Worm (Caenorhabditis elegans): ENCODE data around the gene C02G6.3.

C02G6.3 gene

ce11 chrV:5869227-5869626 is 10.9 kb upstream of the C02G6.3 start, which contains the start of gene F26F12.4:
Gene F26F12.4 (minus strand): TSS chrV:5869327.
- TF ChIP-seq ets-7 (tag; optimal IDR thresholded peaks at IDR 0.05) (no peak), aly-1 (tag; optimal IDR thresholded peaks at IDR 0.05) (no peak), tbx-37 (GFP tag; conservative IDR thresholded peaks at IDR 0.05) (no peak), hmbx-1 (tag; optimal IDR thresholded peaks at IDR 0.05) (no peak), F13C5.2 (tag; optimal IDR thresholded peaks at IDR 0.05) (no peak), ceh-36 (tag; optimal IDR thresholded peaks at IDR 0.05) (no peak), tra-4 (tag; optimal IDR thresholded peaks at IDR 0.05) (no peak), ama-1 (optimal IDR thresholded peaks at IDR 0.05) (no peak), hmg-4 (GFP tag; optimal IDR thresholded peaks at IDR 0.05) (no peak)

ce11 chrV:5871759-5872158 is 8.4 kb upstream of the C02G6.3 start, which contains the start of gene C02G6.2:
Gene C02G6.2 (plus strand): TSS chrV:5872059.
- no peak for TF ChIP-seq aly-1 (tag; optimal IDR thresholded peaks at IDR 0.05)
- TF ChIP-seq scrt-1 (GFP tag; IDR thresholded peaks at IDR 0.05) = no peak
- no peak for TF ChIP-seq tbx-37 (GFP tag; conservative IDR thresholded peaks at IDR 0.05)
- no peak for TF ChIP-seq F13C5.2 (tag; optimal IDR thresholded peaks at IDR 0.05)
- TF ChIP-seq flt-1 (GFP tag; IDR thresholded peaks at IDR 0.05) = no peak
- TF ChIP-seq ama-1 (optimal IDR thresholded peaks at IDR 0.05) = no peak
- no peak for TF ChIP-seq hnd-1 (tag; optimal IDR thresholded peaks at IDR 0.05)
- TF ChIP-seq sea-1 (GFP tag; conservative IDR thresholded peaks at IDR 0.05) = no peak
- TF ChIP-seq ets-7 (tag; optimal IDR thresholded peaks at IDR 0.05) = no peak
- no peak for TF ChIP-seq hmbx-1 (tag; optimal IDR thresholded peaks at IDR 0.05)
- no peak for TF ChIP-seq ceh-36 (tag; optimal IDR thresholded peaks at IDR 0.05)
- no peak for TF ChIP-seq B0310.2 (tag; optimal IDR thresholded peaks at IDR 0.05)
- no peak for TF ChIP-seq hmg-4 (GFP tag; optimal IDR thresholded peaks at IDR 0.05)
- no peak for TF ChIP-seq tra-4 (tag; optimal IDR thresholded peaks at IDR 0.05)

- TF ChIP-seq ceh-13 (GFP tag; optimal IDR thresholded peaks at IDR 0.05) (no peak), hmg-4 (GFP tag; optimal IDR thresholded peaks at IDR 0.05) (no peak), hnd-1 (tag; optimal IDR thresholded peaks at IDR 0.05) (no peak), tra-4 (tag; optimal IDR thresholded peaks at IDR 0.05) (no peak)
Observed at ce11 chrV:5876966-5877365, 3.2 kb upstream of the C02G6.3 start.

DNA sequence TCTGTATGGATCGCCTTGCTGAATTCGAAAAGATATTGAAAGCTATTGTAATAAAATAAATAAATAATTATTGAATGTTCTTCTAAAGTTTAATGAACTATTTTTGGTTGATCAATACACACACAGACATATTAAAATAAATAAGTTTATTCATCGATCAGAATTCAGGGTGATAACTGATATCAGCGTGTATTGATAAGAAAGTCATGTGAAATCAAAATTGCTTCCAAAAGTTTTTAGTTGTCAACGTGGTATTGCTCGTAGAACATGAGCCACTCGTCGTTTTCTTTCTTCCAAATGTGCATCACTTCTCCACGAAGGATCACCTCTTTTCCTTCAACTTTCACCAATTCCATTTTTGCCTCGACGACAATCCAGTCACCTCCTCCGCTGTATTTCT is 2.3 kb downstream of the C02G6.3 start:
- TF ChIP-seq ceh-13 (GFP tag; optimal IDR thresholded peaks at IDR 0.05) (no peak), hmbx-1 (tag; optimal IDR thresholded peaks at IDR 0.05) (no peak), flt-1 (GFP tag; IDR thresholded peaks at IDR 0.05) (no peak), hmg-4 (GFP tag; optimal IDR thresholded peaks at IDR 0.05) (no peak)

- TF ChIP-seq hmbx-1 (tag; optimal IDR thresholded peaks at IDR 0.05) (no peak), tra-4 (tag; optimal IDR thresholded peaks at IDR 0.05) (no peak), tbx-37 (GFP tag; conservative IDR thresholded peaks at IDR 0.05) (no peak), hnd-1 (tag; optimal IDR thresholded peaks at IDR 0.05) (no peak), hmg-4 (GFP tag; optimal IDR thresholded peaks at IDR 0.05) (no peak)
Observed at ce11 chrV:5883735-5884134, 3.6 kb downstream of the C02G6.3 start, which contains the start of gene C04E6.8. Gene C04E6.8 (minus strand): TSS chrV:5883835.

DNA sequence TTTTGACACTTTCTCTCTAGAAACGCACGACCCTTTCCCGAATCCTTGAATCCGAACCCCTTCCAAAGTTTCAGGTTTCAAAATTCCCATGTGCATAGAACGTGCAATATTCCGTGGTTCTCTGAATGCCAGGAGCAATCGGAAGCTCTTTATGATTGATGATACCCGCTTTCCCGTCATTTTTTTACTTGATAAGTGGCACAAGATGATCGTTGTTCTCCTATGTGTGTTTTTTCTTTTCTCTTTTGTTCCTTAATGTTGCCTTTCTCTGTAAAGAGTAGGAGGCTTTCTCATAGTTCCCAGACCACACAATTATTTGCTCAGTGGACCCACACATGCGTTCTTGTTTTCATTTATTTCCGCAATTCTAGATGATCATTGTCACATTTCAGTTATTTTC is 8.7 kb downstream of the C02G6.3 start:
- no peak for TF ChIP-seq pes-1 (GFP tag; IDR thresholded peaks at IDR 0.05)
- no peak for TF ChIP-seq ama-1 (optimal IDR thresholded peaks at IDR 0.05)
- no peak for TF ChIP-seq ceh-13 (GFP tag; optimal IDR thresholded peaks at IDR 0.05)
- no peak for TF ChIP-seq ceh-36 (tag; optimal IDR thresholded peaks at IDR 0.05)
- no peak for TF ChIP-seq sea-1 (GFP tag; conservative IDR thresholded peaks at IDR 0.05)
- TF ChIP-seq hmbx-1 (tag; optimal IDR thresholded peaks at IDR 0.05) = no peak
- no peak for TF ChIP-seq tbx-11 (GFP tag; IDR thresholded peaks at IDR 0.05)
- no peak for TF ChIP-seq B0310.2 (tag; optimal IDR thresholded peaks at IDR 0.05)
- no peak for TF ChIP-seq scrt-1 (GFP tag; IDR thresholded peaks at IDR 0.05)
- no peak for TF ChIP-seq flt-1 (GFP tag; IDR thresholded peaks at IDR 0.05)
- no peak for TF ChIP-seq hmg-4 (GFP tag; optimal IDR thresholded peaks at IDR 0.05)
- TF ChIP-seq hnd-1 (tag; optimal IDR thresholded peaks at IDR 0.05) = no peak
- TF ChIP-seq tra-4 (tag; optimal IDR thresholded peaks at IDR 0.05) = no peak
- TF ChIP-seq aly-1 (tag; optimal IDR thresholded peaks at IDR 0.05) = no peak
- TF ChIP-seq tbx-37 (GFP tag; conservative IDR thresholded peaks at IDR 0.05) = no peak
- TF ChIP-seq ets-7 (tag; optimal IDR thresholded peaks at IDR 0.05) = no peak
- TF ChIP-seq F13C5.2 (tag; optimal IDR thresholded peaks at IDR 0.05) = no peak

ce11 chrV:5891204-5891603 is 11.0 kb downstream of the C02G6.3 start:
- TF ChIP-seq aly-1 (tag; optimal IDR thresholded peaks at IDR 0.05) (no peak), scrt-1 (GFP tag; IDR thresholded peaks at IDR 0.05) (no peak), F13C5.2 (tag; optimal IDR thresholded peaks at IDR 0.05) (no peak), ama-1 (optimal IDR thresholded peaks at IDR 0.05) (no peak), tbx-11 (GFP tag; IDR thresholded peaks at IDR 0.05) (no peak), ceh-36 (tag; optimal IDR thresholded peaks at IDR 0.05) (no peak)

ce11 chrV:5893015-5893414 is 12.9 kb downstream of the C02G6.3 start, which contains the start of gene C04E6.7:
Gene C04E6.7 (plus strand): TSS chrV:5893315.
- TF ChIP-seq ceh-36 (tag; optimal IDR thresholded peaks at IDR 0.05) (no peak), F13C5.2 (tag; optimal IDR thresholded peaks at IDR 0.05) (no peak), tbx-11 (GFP tag; IDR thresholded peaks at IDR 0.05) (no peak), aly-1 (tag; optimal IDR thresholded peaks at IDR 0.05) (no peak), pes-1 (GFP tag; IDR thresholded peaks at IDR 0.05) (no peak), tra-4 (tag; optimal IDR thresholded peaks at IDR 0.05) (no peak), scrt-1 (GFP tag; IDR thresholded peaks at IDR 0.05) (no peak), hnd-1 (tag; optimal IDR thresholded peaks at IDR 0.05) (no peak), ets-7 (tag; optimal IDR thresholded peaks at IDR 0.05) (no peak), sea-1 (GFP tag; conservative IDR thresholded peaks at IDR 0.05) (no peak), hmg-4 (GFP tag; optimal IDR thresholded peaks at IDR 0.05) (no peak), tbx-37 (GFP tag; conservative IDR thresholded peaks at IDR 0.05) (no peak), hmbx-1 (tag; optimal IDR thresholded peaks at IDR 0.05) (no peak), flt-1 (GFP tag; IDR thresholded peaks at IDR 0.05) (no peak), ama-1 (optimal IDR thresholded peaks at IDR 0.05) (no peak)

All from whole organism, early embryonic.